Fruit fly (Drosophila melanogaster): ENCODE results near the gene CG1631.

CG1631 gene

DNA sequence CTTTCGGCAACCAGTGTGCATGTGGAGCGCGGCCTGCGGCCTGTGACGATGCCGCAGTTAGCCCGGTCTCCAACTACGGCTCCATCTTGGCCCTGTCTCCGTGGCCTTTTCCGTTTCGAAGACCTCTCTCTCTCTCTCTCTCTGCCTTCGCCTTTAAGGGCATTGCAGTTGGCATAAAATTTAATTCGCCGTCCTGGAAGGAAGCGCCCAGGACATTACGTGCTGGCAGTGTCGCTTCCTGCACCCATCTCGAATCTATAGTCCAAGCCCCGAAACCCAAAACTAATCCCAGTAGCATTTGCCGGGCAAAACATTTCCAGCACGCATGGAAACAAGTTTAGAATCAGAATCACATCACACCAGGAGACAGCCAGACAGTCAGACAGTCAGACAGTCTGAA lies at the start of gene CG1631:
Gene CG1631 (plus strand): TSS at position 301 of the 400 bp plus-strand sequence.
- TF ChIP-seq eg (GFP tag; IDR thresholded peaks at IDR 0.05) (no peak), CG3032 (tag; optimal IDR thresholded peaks at IDR 0.05) (no peak), Gug (GFP tag; IDR thresholded peaks at IDR 0.05) (no peak), Sox15 (GFP tag; optimal IDR thresholded peaks at IDR 0.05) (no peak), cyc (GFP tag; optimal IDR thresholded peaks at IDR 0.05) (no peak), Hr39 (GFP tag; optimal IDR thresholded peaks at IDR 0.05) (no peak), Smox (GFP tag; optimal IDR thresholded peaks at IDR 0.05) (no peak), CG16779 (tag; optimal IDR thresholded peaks at IDR 0.05) (no peak), Hr38 (GFP tag; optimal IDR thresholded peaks at IDR 0.05) (no peak), topi (GFP tag; optimal IDR thresholded peaks at IDR 0.05) (no peak), esn (GFP tag; optimal IDR thresholded peaks at IDR 0.05) (no peak)

DNA sequence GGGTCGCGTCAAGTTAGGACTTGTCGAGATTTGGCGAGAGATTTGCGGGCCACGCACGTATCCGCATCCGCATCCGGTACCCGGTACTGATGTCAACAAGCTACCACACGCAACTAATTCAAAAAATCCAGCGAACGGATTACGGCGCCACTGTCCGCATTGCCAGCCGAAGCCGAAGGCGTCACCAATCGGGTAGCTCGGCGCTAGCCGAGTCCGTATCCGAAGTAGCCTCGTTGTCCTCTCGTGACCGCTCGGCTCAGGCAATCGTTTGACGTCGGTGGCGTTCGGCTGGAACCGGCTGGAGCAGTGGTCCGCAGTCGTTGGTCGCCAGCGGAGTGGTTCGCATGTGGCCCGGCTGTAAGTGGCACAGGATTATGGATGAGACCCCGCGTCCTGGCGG lies 3.0 kb downstream of the CG1631 start, which contains the start of gene CG1504:
Gene CG1504 (minus strand): TSS at position 95 of the 400 bp plus-strand sequence.
- TF ChIP-seq OdsH (GFP tag; optimal IDR thresholded peaks at IDR 0.05) (no peak), Eip78C (GFP tag) (no peak), topi (GFP tag; optimal IDR thresholded peaks at IDR 0.05) (no peak), fd59A (GFP tag; optimal IDR thresholded peaks at IDR 0.05) (no peak), CG9139 (GFP tag; optimal IDR thresholded peaks at IDR 0.05) (no peak), Smox (GFP tag; optimal IDR thresholded peaks at IDR 0.05) (no peak), spab (GFP tag; optimal IDR thresholded peaks at IDR 0.05) (no peak), Gug (GFP tag; IDR thresholded peaks at IDR 0.05) (no peak), CG4318 (GFP tag; optimal IDR thresholded peaks at IDR 0.05) (no peak), Blimp-1 (GFP tag; optimal IDR thresholded peaks at IDR 0.05) (no peak), net (GFP tag; optimal IDR thresholded peaks at IDR 0.05) (no peak), achi (GFP tag; optimal IDR thresholded peaks at IDR 0.05) (no peak), CG8632 (GFP tag; optimal IDR thresholded peaks at IDR 0.05) (no peak), Ets21C (GFP tag; optimal IDR thresholded peaks at IDR 0.05) (no peak), CG31627 (GFP tag; optimal IDR thresholded peaks at IDR 0.05) (no peak), pdm3 (GFP tag; optimal IDR thresholded peaks at IDR 0.05) (no peak), CG6276 (GFP tag; optimal IDR thresholded peaks at IDR 0.05) (no peak), CG34406 (GFP tag; optimal IDR thresholded peaks at IDR 0.05) (no peak), CG6163 (GFP tag; IDR thresholded peaks at IDR 0.05) (no peak), Sox14 (GFP tag; optimal IDR thresholded peaks at IDR 0.05) (no peak)

DNA sequence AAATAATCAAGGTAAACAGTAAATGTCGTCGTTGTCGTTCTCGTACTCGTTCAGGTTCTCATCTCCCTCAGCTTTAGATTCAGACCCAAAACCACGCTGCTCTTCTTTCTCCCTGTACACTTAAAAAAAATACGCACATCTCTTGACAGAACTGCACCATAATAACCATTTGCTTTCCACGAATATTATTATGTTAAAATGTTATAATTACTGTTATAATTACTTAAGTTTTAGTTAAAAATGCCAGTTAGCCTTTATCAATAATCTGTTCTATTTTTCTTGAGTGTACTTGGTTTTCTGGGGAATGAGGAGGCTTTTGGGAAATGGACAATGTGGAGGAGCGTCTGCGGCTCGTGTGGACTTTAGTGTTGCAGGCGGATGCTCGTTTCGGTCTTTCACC lies 15.0 kb downstream of the CG1631 start:
- TF ChIP-seq svp (GFP tag) (peak; percentile 35), Hr38 (GFP tag; optimal IDR thresholded peaks at IDR 0.05) (no peak), cyc (GFP tag; optimal IDR thresholded peaks at IDR 0.05) (no peak), eg (GFP tag; IDR thresholded peaks at IDR 0.05) (no peak), CG7368 (GFP tag; optimal IDR thresholded peaks at IDR 0.05) (no peak), lz (GFP tag; optimal IDR thresholded peaks at IDR 0.05) (no peak), dac (GFP tag; optimal IDR thresholded peaks at IDR 0.05) (no peak)

DNA sequence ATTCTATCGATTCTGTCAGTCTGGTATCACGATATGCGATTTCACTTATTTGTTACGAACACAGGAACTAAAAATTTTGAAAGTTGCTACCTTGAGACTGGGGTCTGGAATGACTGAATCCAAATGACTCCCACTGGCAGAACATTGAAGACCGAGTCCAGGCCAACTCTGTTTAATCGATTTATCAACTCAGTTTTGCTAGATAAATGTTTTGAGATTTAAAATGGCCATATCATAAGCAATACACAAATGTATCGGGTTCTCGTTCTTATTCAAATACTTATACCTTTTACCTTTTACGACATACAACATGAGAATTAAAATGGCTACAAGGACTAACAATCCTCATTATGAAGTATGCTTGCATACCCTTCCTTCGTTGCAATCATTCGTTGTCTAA lies 49.2 kb downstream of the CG1631 start, which contains the start of gene CG12679:
Gene CG12679 (minus strand): TSS at position 101 of the 400 bp plus-strand sequence.
- TF ChIP-seq CG6808 (GFP tag; optimal IDR thresholded peaks at IDR 0.05) (no peak), CG3919 (GFP tag; optimal IDR thresholded peaks at IDR 0.05) (no peak), CG6792 (GFP tag; optimal IDR thresholded peaks at IDR 0.05) (no peak), ss (GFP tag; optimal IDR thresholded peaks at IDR 0.05) (no peak), Eip75B (GFP tag; optimal IDR thresholded peaks at IDR 0.05) (no peak), CG1621 (tag; optimal IDR thresholded peaks at IDR 0.05) (no peak), CG8319 (GFP tag; optimal IDR thresholded peaks at IDR 0.05) (no peak), CG32006 (GFP tag; optimal IDR thresholded peaks at IDR 0.05) (no peak), CG16779 (tag; optimal IDR thresholded peaks at IDR 0.05) (no peak), OdsH (GFP tag; optimal IDR thresholded peaks at IDR 0.05) (no peak), Gug (GFP tag; IDR thresholded peaks at IDR 0.05) (no peak), CG15336 (GFP tag; IDR thresholded peaks at IDR 0.05) (no peak), CG11294 (GFP tag; IDR thresholded peaks at IDR 0.05) (no peak), CG3032 (tag; optimal IDR thresholded peaks at IDR 0.05) (no peak), CG4318 (GFP tag; optimal IDR thresholded peaks at IDR 0.05) (no peak)
